Fruit fly (Drosophila melanogaster) whole organism, embryonic: ENCODE data around the gene CG15449.

Source experiments
- Abd-B ChIP-seq: fragments of 200-800 bp; sonication (Bioruptor generic); optimal IDR thresholded peaks from 2 replicates; lab custom pipeline; 2018; ENCODE audit warnings: missing biosample characterization, mild to moderate bottlenecking, missing genetic modification characterization, moderate library complexity
- Adf1 ChIP-seq: fragments of 200-800 bp; sonication (Bioruptor generic); IDR thresholded peaks from 2 replicates; pipeline ENCODE4 v1.3.6; 2022; ENCODE audit warnings: missing biosample characterization, missing genetic modification characterization
- CG10462 ChIP-seq: fragments of 200-800 bp; sonication (Bioruptor generic); optimal IDR thresholded peaks from 2 replicates; lab custom pipeline; 2016; ENCODE audit warnings: missing biosample characterization, missing genetic modification characterization
- CG10654 ChIP-seq: fragments of 200-800 bp; sonication (Bioruptor generic); optimal IDR thresholded peaks from 2 replicates; lab custom pipeline; 2016; ENCODE audit warnings: missing biosample characterization, missing genetic modification characterization
- CG13894 ChIP-seq: fragments of 200-800 bp; sonication (Bioruptor generic); optimal IDR thresholded peaks from 3 replicates; lab custom pipeline; 2018; ENCODE audit warnings: missing biosample characterization, mild to moderate bottlenecking, missing genetic modification characterization, moderate library complexity
- CG14014 ChIP-seq: fragments of 200-800 bp; sonication (Bioruptor generic); IDR thresholded peaks from 2 replicates; pipeline ENCODE4 v1.3.6; 2022; ENCODE audit warnings: missing biosample characterization, missing genetic modification characterization
- CG15073 ChIP-seq: fragments of 200-800 bp; sonication (Bioruptor generic); optimal IDR thresholded peaks from 2 replicates; lab custom pipeline; 2016; ENCODE audit warnings: missing biosample characterization, missing genetic modification characterization
- CG17912 ChIP-seq: fragments of 200-800 bp; sonication (Bioruptor generic); optimal IDR thresholded peaks from 2 replicates; lab custom pipeline; 2018; ENCODE audit warnings: missing biosample characterization, mild to moderate bottlenecking, missing genetic modification characterization
- CG4282 ChIP-seq: fragments of 200-800 bp; sonication (Bioruptor generic); optimal IDR thresholded peaks from 2 replicates; lab custom pipeline; 2016; ENCODE audit warnings: missing biosample characterization, missing genetic modification characterization
- CG4328 ChIP-seq: fragments of 200-800 bp; sonication (Bioruptor generic); optimal IDR thresholded peaks from 3 replicates; lab custom pipeline; 2017; ENCODE audit warnings: missing biosample characterization, missing genetic modification reagents, missing genetic modification characterization
- CG4854 ChIP-seq: fragments of 200-800 bp; sonication (Bioruptor generic); optimal IDR thresholded peaks from 2 replicates; lab custom pipeline; 2016; ENCODE audit warnings: missing biosample characterization, missing genetic modification characterization, inconsistent platforms
- CG5245 ChIP-seq: fragments of 200-800 bp; sonication (Bioruptor generic); optimal IDR thresholded peaks from 3 replicates; lab custom pipeline; 2016; ENCODE audit warnings: missing biosample characterization, missing genetic modification characterization
- CG6254 ChIP-seq: fragments of 200-800 bp; sonication (Bioruptor generic); optimal IDR thresholded peaks from 3 replicates; lab custom pipeline; 2017; ENCODE audit warnings: mild to moderate bottlenecking, missing biosample characterization, missing genetic modification reagents, missing genetic modification characterization
- CG7271 ChIP-seq: fragments of 200-800 bp; sonication (Bioruptor generic); optimal IDR thresholded peaks from 2 replicates; lab custom pipeline; 2018; ENCODE audit warnings: missing biosample characterization, mild to moderate bottlenecking, missing genetic modification characterization, moderate library complexity
- CG7786 ChIP-seq: fragments of 200-800 bp; sonication (Bioruptor generic); optimal IDR thresholded peaks from 2 replicates; lab custom pipeline; 2016; ENCODE audit warnings: missing biosample characterization, missing genetic modification characterization
- CG8388 ChIP-seq: fragments of 200-800 bp; sonication (Bioruptor generic); optimal IDR thresholded peaks from 2 replicates; lab custom pipeline; 2019; ENCODE audit warnings: missing biosample characterization, mild to moderate bottlenecking, missing genetic modification characterization, moderate library complexity
- CG9437 ChIP-seq: fragments of 200-800 bp; sonication (Bioruptor generic); optimal IDR thresholded peaks from 2 replicates; lab custom pipeline; 2018; ENCODE audit warnings: missing biosample characterization, mild to moderate bottlenecking, missing genetic modification characterization
- Chrac-16 ChIP-seq: fragments of 200-800 bp; sonication (Bioruptor generic); optimal IDR thresholded peaks from 3 replicates; lab custom pipeline; 2016; ENCODE audit warnings: missing biosample characterization, missing genetic modification characterization
- CkIIα-i1 ChIP-seq: fragments of 200-800 bp; sonication (Bioruptor generic); IDR thresholded peaks from 2 replicates; pipeline ENCODE4 v1.3.6; 2022; ENCODE audit warnings: missing biosample characterization, missing genetic modification characterization
- Deaf1 ChIP-seq: fragments of 200-800 bp; optimal IDR thresholded peaks from 3 replicates; lab custom pipeline; 2019; ENCODE audit warnings: missing biosample characterization, mild to moderate bottlenecking, missing genetic modification characterization, moderate library complexity
- HLH3B ChIP-seq: fragments of 200-800 bp; sonication (Bioruptor generic); IDR thresholded peaks from 2 replicates; pipeline ENCODE4 v1.3.6; 2022; ENCODE audit warnings: missing biosample characterization, missing genetic modification characterization
- Hsf ChIP-seq: fragments of 200-800 bp; sonication (Bioruptor generic); optimal IDR thresholded peaks from 3 replicates; lab custom pipeline; 2016; ENCODE audit warnings: missing biosample characterization, missing genetic modification characterization
- Sox102F ChIP-seq: fragments of 200-800 bp; sonication (Bioruptor generic); optimal IDR thresholded peaks from 2 replicates; lab custom pipeline; 2018; ENCODE audit warnings: missing biosample characterization, mild to moderate bottlenecking, missing genetic modification characterization, moderate library complexity
- TFAM ChIP-seq: fragments of 200-800 bp; sonication (Bioruptor generic); optimal IDR thresholded peaks from 2 replicates; lab custom pipeline; 2017; ENCODE audit warnings: missing biosample characterization, missing genetic modification characterization, inconsistent platforms
- Taf1 ChIP-seq: fragments of 200-800 bp; sonication (Bioruptor generic); IDR thresholded peaks from 2 replicates; pipeline ENCODE4 v1.3.6; 2022; ENCODE audit warnings: missing biosample characterization, missing genetic modification characterization
- al ChIP-seq: fragments of 200-800 bp; sonication (Bioruptor generic); IDR thresholded peaks from 2 replicates; pipeline ENCODE4 v1.3.6; 2022; ENCODE audit warnings: missing biosample characterization, missing genetic modification characterization
- bigmax ChIP-seq: fragments of 200-800 bp; sonication (Bioruptor generic); optimal IDR thresholded peaks from 2 replicates; lab custom pipeline; 2018; ENCODE audit warnings: missing biosample characterization, mild to moderate bottlenecking, missing genetic modification characterization
- bowl ChIP-seq: fragments of 200-800 bp; sonication (Bioruptor generic); IDR thresholded peaks from 2 replicates; pipeline ENCODE4 v1.3.6; 2022; ENCODE audit warnings: missing biosample characterization, missing genetic modification characterization
- cas ChIP-seq: fragments of 200-800 bp; sonication (Bioruptor generic); IDR thresholded peaks from 2 replicates; pipeline ENCODE4 v1.3.6; 2022; ENCODE audit warnings: missing biosample characterization, missing genetic modification characterization
- chinmo ChIP-seq: fragments of 200-800 bp; sonication (Bioruptor generic); IDR thresholded peaks from 4 replicates; pipeline ENCODE4 v1.3.6; 2022; ENCODE audit warnings: missing biosample characterization, missing genetic modification characterization; ENCODE audit not compliant: partially characterized antibody
- dmrt11E ChIP-seq: fragments of 200-800 bp; sonication (Bioruptor generic); optimal IDR thresholded peaks from 3 replicates; lab custom pipeline; 2018; ENCODE audit warnings: missing biosample characterization, mild to moderate bottlenecking, missing genetic modification characterization, moderate library complexity
- fu2 ChIP-seq: fragments of 200-800 bp; sonication (Bioruptor generic); optimal IDR thresholded peaks from 2 replicates; lab custom pipeline; 2016; ENCODE audit warnings: missing biosample characterization, missing genetic modification characterization
- grn ChIP-seq: fragments of 200-800 bp; sonication (Bioruptor generic); optimal IDR thresholded peaks from 3 replicates; lab custom pipeline; 2017; ENCODE audit warnings: missing biosample characterization, missing genetic modification characterization
- gt ChIP-seq: fragments of 200-800 bp; sonication (Bioruptor generic); IDR thresholded peaks from 2 replicates; pipeline ENCODE4 v1.3.6; 2022; ENCODE audit warnings: missing biosample characterization, missing genetic modification characterization
- ham ChIP-seq: fragments of 200-800 bp; sonication (Bioruptor generic); IDR thresholded peaks from 2 replicates; pipeline ENCODE4 v1.3.6; 2022; ENCODE audit warnings: missing biosample characterization, missing genetic modification characterization
- lbe ChIP-seq: fragments of 200-800 bp; sonication (Bioruptor generic); optimal IDR thresholded peaks from 2 replicates; lab custom pipeline; 2016; ENCODE audit warnings: missing biosample characterization, mild to moderate bottlenecking, missing genetic modification characterization
- maf-S ChIP-seq: fragments of 200-800 bp; sonication (Bioruptor generic); optimal IDR thresholded peaks from 2 replicates; lab custom pipeline; 2016; ENCODE audit warnings: missing biosample characterization, missing genetic modification characterization
- oc ChIP-seq: fragments of 200-800 bp; sonication (Bioruptor generic); optimal IDR thresholded peaks from 2 replicates; lab custom pipeline; 2018; ENCODE audit warnings: missing biosample characterization, mild to moderate bottlenecking, missing genetic modification characterization, moderate library complexity
- org-1 ChIP-seq: fragments of 200-800 bp; sonication (Bioruptor generic); optimal IDR thresholded peaks from 2 replicates; lab custom pipeline; 2017; ENCODE audit warnings: missing biosample characterization, missing genetic modification characterization
- pita ChIP-seq: fragments of 200-800 bp; sonication (Bioruptor generic); optimal IDR thresholded peaks from 2 replicates; lab custom pipeline; 2017; ENCODE audit warnings: missing biosample characterization, mild to moderate bottlenecking, missing genetic modification characterization
- pzg ChIP-seq: fragments of 200-800 bp; sonication (Bioruptor generic); optimal IDR thresholded peaks from 3 replicates; lab custom pipeline; 2018; ENCODE audit warnings: missing biosample characterization, mild to moderate bottlenecking, missing genetic modification characterization, moderate library complexity
- ro ChIP-seq: fragments of 200-800 bp; sonication (Bioruptor generic); IDR thresholded peaks from 2 replicates; pipeline ENCODE4 v1.3.6; 2022; ENCODE audit warnings: missing biosample characterization, missing genetic modification characterization
- row ChIP-seq: fragments of 200-800 bp; sonication (Bioruptor generic); IDR thresholded peaks from 3 replicates; pipeline ENCODE4 v1.3.6; 2022; ENCODE audit warnings: missing biosample characterization, missing genetic modification characterization
- scrt ChIP-seq: fragments of 200-800 bp; sonication (Bioruptor generic); optimal IDR thresholded peaks from 2 replicates; lab custom pipeline; 2018; ENCODE audit warnings: missing biosample characterization, mild to moderate bottlenecking, missing genetic modification characterization, moderate library complexity
- sisA ChIP-seq: fragments of 200-800 bp; sonication (Bioruptor generic); IDR thresholded peaks from 2 replicates; pipeline ENCODE4 v1.3.6; 2022; ENCODE audit warnings: missing biosample characterization, missing genetic modification characterization
- trem ChIP-seq: fragments of 200-800 bp; optimal IDR thresholded peaks from 3 replicates; lab custom pipeline; 2019; ENCODE audit warnings: missing biosample characterization, mild to moderate bottlenecking, missing genetic modification characterization, moderate library complexity
- tx ChIP-seq: fragments of 200-800 bp; sonication (Bioruptor generic); optimal IDR thresholded peaks from 2 replicates; lab custom pipeline; 2016; ENCODE audit warnings: missing biosample characterization, missing genetic modification characterization
- zen ChIP-seq: fragments of 200-800 bp; sonication (Bioruptor generic); optimal IDR thresholded peaks from 3 replicates; lab custom pipeline; 2018; ENCODE audit warnings: missing biosample characterization, mild to moderate bottlenecking, missing genetic modification characterization, moderate library complexity
- zen2 ChIP-seq: fragments of 200-800 bp; sonication (Bioruptor generic); IDR thresholded peaks from 3 replicates; pipeline ENCODE4 v1.3.6; 2022; ENCODE audit warnings: missing biosample characterization, missing genetic modification characterization; ENCODE audit not compliant: partially characterized antibody

CG15449 gene

DNA sequence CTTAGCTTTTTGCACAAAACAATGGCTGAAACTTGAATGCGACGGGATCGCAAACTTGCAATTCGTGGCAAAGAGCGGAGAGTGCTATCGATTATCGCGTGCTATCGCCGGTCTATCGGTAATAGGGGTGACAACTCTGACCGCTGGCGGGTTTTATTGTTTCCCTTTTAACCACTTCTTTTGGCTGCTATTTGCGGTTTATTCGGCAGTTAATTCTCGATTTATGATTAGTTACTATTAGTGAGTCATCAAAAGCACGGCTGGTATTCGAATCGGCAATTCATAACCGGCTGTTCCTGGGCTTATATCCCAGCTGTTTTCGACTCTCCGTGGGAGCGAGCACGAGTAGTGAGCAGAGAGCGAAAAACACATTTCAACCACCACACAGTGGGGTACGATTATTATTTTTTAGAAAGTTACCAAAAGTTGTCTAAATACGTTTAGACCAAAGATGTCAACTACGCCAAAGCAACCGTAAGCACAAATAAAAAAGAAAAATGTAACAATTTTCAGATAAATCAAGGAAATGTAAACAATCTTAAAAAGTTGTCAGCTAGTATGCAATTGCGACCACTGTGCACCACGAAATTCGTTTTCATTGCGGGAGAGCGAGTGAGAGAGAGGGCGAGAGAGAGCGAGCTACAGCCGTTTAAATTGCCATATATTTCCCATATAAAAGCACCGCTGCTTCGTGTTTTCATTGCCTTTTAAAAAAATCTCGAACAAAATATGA is 13.6 kb upstream of the CG15449 start, which contains the start of the genes Stt3A and bves (continued):
- TF ChIP-seq CG15073 (GFP tag; lab: Kevin White, UChicago) (peak; percentile 85), ro (GFP tag; lab: Robert Waterston, UW) (peak; percentile 92), sisA (peak; percentile 96), bigmax (peak; percentile 75), zen2 (GFP tag; lab: Robert Waterston, UW) (peak; percentile 42; the same call in 1 of the 3 replicates), CG6254 (GFP tag; lab: Kevin White, UChicago) (peak; percentile 97), trem (tag; lab: Kevin White, UChicago) (peak; percentile 96), Sox102F (peak; percentile 98), Hsf (GFP tag; lab: Kevin White, UChicago) (peak; percentile 99), Taf1 (GFP tag; lab: Robert Waterston, UW) (peak; percentile 93), CG5245 (GFP tag; lab: Kevin White, UChicago) (peak; percentile 96), TFAM (GFP tag; lab: Kevin White, UChicago) (peak; percentile 94), tx (peak; percentile 98), grn (peak; percentile 79), gt (GFP tag; lab: Robert Waterston, UW) (peak; percentile 90), scrt (peak; percentile 96), al (GFP tag; lab: Robert Waterston, UW) (peak; percentile 95), CG14014 (GFP tag; lab: Robert Waterston, UW) (peak; percentile 98), CG13894 (tag; lab: Kevin White, UChicago) (peak; percentile 96), row (peak; percentile 99), CG7271 (peak; percentile 94), dmrt11E (tag; lab: Kevin White, UChicago) (peak; percentile 98), HLH3B (GFP tag; lab: Robert Waterston, UW) (peak; percentile 98), lbe (GFP tag; lab: Kevin White, UChicago) (peak; percentile 99), fu2 (GFP tag; lab: Kevin White, UChicago) (peak; percentile 98), ham (GFP tag; lab: Robert Waterston, UW) (peak; percentile 84), oc (tag; lab: Kevin White, UChicago) (peak; percentile 98), pita (GFP tag; lab: Kevin White, UChicago) (no peak), pzg (GFP tag; lab: Kevin White, UChicago) (peak; percentile 39), chinmo (GFP tag; lab: Robert Waterston, UW) (peak; percentile 75; the same call in 1 of the 4 replicates), CG8388 (GFP tag; lab: Kevin White, UChicago) (peak; percentile 98), Deaf1 (tag; lab: Kevin White, UChicago) (peak; percentile 85), CG9437 (GFP tag; lab: Kevin White, UChicago) (peak; percentile 94), CG4854 (GFP tag; lab: Kevin White, UChicago) (peak; percentile 96), CG4282 (GFP tag; lab: Kevin White, UChicago) (peak; percentile 99), Abd-B (GFP tag; lab: Kevin White, UChicago) (peak; percentile 94), Chrac-16 (GFP tag; lab: Kevin White, UChicago) (peak; percentile 98), cas (peak; percentile 93), CG10462 (GFP tag; lab: Kevin White, UChicago) (peak; percentile 97), CG4328 (GFP tag; lab: Kevin White, UChicago) (peak; percentile 96), bowl (GFP tag; lab: Robert Waterston, UW) (peak; percentile 96), zen (peak; percentile 97), Adf1 (GFP tag; lab: Robert Waterston, UW) (peak; percentile 86), CkIIα-i1 (GFP tag; lab: Robert Waterston, UW) (peak; percentile 78), CG10654 (GFP tag; lab: Kevin White, UChicago) (peak; percentile 98), CG17912 (GFP tag; lab: Kevin White, UChicago) (peak; percentile 92), CG7786 (peak; percentile 98), maf-S (GFP tag; lab: Kevin White, UChicago) (peak; percentile 98), org-1 (peak; percentile 99)
